Worm (Caenorhabditis elegans) whole organism, L3 larva: ENCODE measurements around the gene C27A2.7.

ENCODE experiments used
- R02D3.7 ChIP-seq: fragments of 150-350 bp; optimal IDR thresholded peaks from 2 replicates; lab custom pipeline; 2014; ENCODE audit warnings: missing biosample characterization, missing genetic modification characterization
- ZK546.5 ChIP-seq: sonication (generic microtip); optimal IDR thresholded peaks from 2 replicates; lab custom pipeline; 2017; ENCODE audit warnings: missing biosample characterization, missing genetic modification characterization
- aly-2 ChIP-seq: fragments of 150-350 bp; optimal IDR thresholded peaks from 2 replicates; lab custom pipeline; 2014; ENCODE audit warnings: missing biosample characterization, missing genetic modification characterization
- ama-1 ChIP-seq: fragments of 150-350 bp; optimal IDR thresholded peaks from 2 replicates; lab custom pipeline; 2018
- ceh-16 ChIP-seq: sonication (generic microtip); optimal IDR thresholded peaks from 2 replicates; lab custom pipeline; 2017; ENCODE audit warnings: missing biosample characterization, missing genetic modification characterization
- ceh-28 ChIP-seq: fragments of 150-350 bp; optimal IDR thresholded peaks from 2 replicates; lab custom pipeline; 2014; ENCODE audit warnings: missing biosample characterization, missing genetic modification reagents, missing genetic modification characterization
- ceh-82 ChIP-seq: fragments of 150-350 bp; optimal IDR thresholded peaks from 2 replicates; lab custom pipeline; 2014; ENCODE audit warnings: missing biosample characterization, missing genetic modification characterization
- ceh-9 ChIP-seq: sonication (generic microtip); optimal IDR thresholded peaks from 2 replicates; lab custom pipeline; 2018; ENCODE audit warnings: missing biosample characterization, missing genetic modification characterization
- daf-12 ChIP-seq: fragments of 150-350 bp; optimal IDR thresholded peaks from 2 replicates; lab custom pipeline; 2014; ENCODE audit warnings: missing biosample characterization, missing genetic modification reagents, missing genetic modification characterization
- egl-27 ChIP-seq: sonication (generic microtip); optimal IDR thresholded peaks from 4 replicates; lab custom pipeline; 2017; ENCODE audit warnings: missing biosample characterization, missing genetic modification reagents, missing genetic modification characterization
- egl-5 ChIP-seq: fragments of 150-350 bp; optimal IDR thresholded peaks from 2 replicates; lab custom pipeline; 2017; ENCODE audit warnings: missing biosample characterization, missing genetic modification reagents, missing genetic modification characterization, inconsistent platforms
- elt-1 ChIP-seq: fragments of 150-350 bp; optimal IDR thresholded peaks from 2 replicates; lab custom pipeline; 2014; ENCODE audit warnings: missing biosample characterization, missing genetic modification characterization
- elt-2 ChIP-seq: sonication (generic microtip); optimal IDR thresholded peaks from 2 replicates; lab custom pipeline; 2016; ENCODE audit warnings: missing genetic modification reagents, mild to moderate bottlenecking, missing genetic modification characterization, missing compliant biosample characterization
- elt-3 ChIP-seq, 3 experiments: fragments of 150-350 bp in 1 of 3; sonication (generic microtip) in 2 of 3; optimal IDR thresholded peaks; 2 replicates in 2 of 3; 4 replicates in 1 of 3; lab custom pipeline; 2014 to 2017; ENCODE audit warnings: missing biosample characterization in 3 of 3, missing genetic modification characterization in 3 of 3
- eor-1 ChIP-seq, 2 experiments: fragments of 150-350 bp; optimal IDR thresholded peaks; 2 replicates each; lab custom pipeline; 2014 to 2018; ENCODE audit warnings: missing biosample characterization in 2 of 2, missing genetic modification characterization in 2 of 2
- fkh-10 ChIP-seq: sonication (generic microtip); optimal IDR thresholded peaks from 2 replicates; lab custom pipeline; 2017; ENCODE audit warnings: missing biosample characterization, missing genetic modification reagents, missing genetic modification characterization
- fkh-2 ChIP-seq: fragments of 150-350 bp; optimal IDR thresholded peaks from 2 replicates; lab custom pipeline; 2014; ENCODE audit warnings: missing biosample characterization, missing genetic modification reagents, missing genetic modification characterization
- fos-1 ChIP-seq: fragments of 150-350 bp; optimal IDR thresholded peaks from 2 replicates; lab custom pipeline; 2014; ENCODE audit warnings: missing biosample characterization, missing genetic modification characterization
- hmg-11 ChIP-seq: sonication (generic microtip); optimal IDR thresholded peaks from 2 replicates; lab custom pipeline; 2016; ENCODE audit warnings: missing genetic modification characterization, missing compliant biosample characterization
- jun-1 ChIP-seq: fragments of 150-350 bp; optimal IDR thresholded peaks from 2 replicates; lab custom pipeline; 2014; ENCODE audit warnings: missing biosample characterization, missing genetic modification reagents, missing genetic modification characterization
- lin-15B ChIP-seq: fragments of 150-350 bp; optimal IDR thresholded peaks from 2 replicates; lab custom pipeline; 2014; ENCODE audit warnings: missing biosample characterization, missing genetic modification characterization
- lin-39 ChIP-seq: fragments of 150-350 bp; optimal IDR thresholded peaks from 2 replicates; lab custom pipeline; 2018; ENCODE audit warnings: missing biosample characterization, missing genetic modification reagents, missing genetic modification characterization
- lsy-12 ChIP-seq: sonication (generic microtip); optimal IDR thresholded peaks from 2 replicates; lab custom pipeline; 2016; ENCODE audit warnings: mild to moderate bottlenecking, missing genetic modification characterization, missing compliant biosample characterization
- mdl-1 ChIP-seq: fragments of 150-350 bp; optimal IDR thresholded peaks from 2 replicates; lab custom pipeline; 2014; ENCODE audit warnings: missing biosample characterization, missing genetic modification characterization
- mml-1 ChIP-seq: fragments of 150-350 bp; sonication (generic microtip); optimal IDR thresholded peaks from 3 replicates; lab custom pipeline; 2014; ENCODE audit warnings: missing biosample characterization, missing genetic modification characterization
- nfya-1 ChIP-seq: sonication (generic microtip); optimal IDR thresholded peaks from 2 replicates; lab custom pipeline; 2017; ENCODE audit warnings: missing genetic modification characterization, mild to moderate bottlenecking, missing compliant biosample characterization, antibody characterized with exemption, moderate library complexity; ENCODE audit not compliant: insufficient read depth
- nhr-11 ChIP-seq: fragments of 150-350 bp; optimal IDR thresholded peaks from 2 replicates; lab custom pipeline; 2014; ENCODE audit warnings: missing biosample characterization, missing genetic modification characterization
- nhr-12 ChIP-seq: fragments of 150-350 bp; optimal IDR thresholded peaks from 2 replicates; lab custom pipeline; 2014; ENCODE audit warnings: missing biosample characterization, missing genetic modification characterization
- nhr-23 ChIP-seq: fragments of 150-350 bp; optimal IDR thresholded peaks from 2 replicates; lab custom pipeline; 2014; ENCODE audit warnings: missing biosample characterization, missing genetic modification reagents, missing genetic modification characterization
- nhr-237 ChIP-seq: fragments of 150-350 bp; optimal IDR thresholded peaks from 2 replicates; lab custom pipeline; 2014; ENCODE audit warnings: missing biosample characterization, missing genetic modification characterization
- nhr-25 ChIP-seq: sonication (generic microtip); optimal IDR thresholded peaks from 2 replicates; lab custom pipeline; 2017; ENCODE audit warnings: missing biosample characterization, missing genetic modification characterization
- nhr-28 ChIP-seq: fragments of 150-350 bp; optimal IDR thresholded peaks from 2 replicates; lab custom pipeline; 2014; ENCODE audit warnings: missing biosample characterization, missing genetic modification characterization
- nhr-43 ChIP-seq: sonication (generic microtip); optimal IDR thresholded peaks from 2 replicates; lab custom pipeline; 2016; ENCODE audit warnings: mild to moderate bottlenecking, missing genetic modification characterization, missing compliant biosample characterization; ENCODE audit not compliant: poor library complexity, severe bottlenecking
- nhr-67 ChIP-seq: fragments of 150-350 bp; optimal IDR thresholded peaks from 2 replicates; lab custom pipeline; 2014; ENCODE audit warnings: missing biosample characterization, missing genetic modification characterization
- nhr-76 ChIP-seq: fragments of 150-350 bp; sonication (generic microtip); optimal IDR thresholded peaks from 5 replicates; lab custom pipeline; 2014; ENCODE audit warnings: missing biosample characterization, missing genetic modification characterization
- nhr-77 ChIP-seq: fragments of 150-350 bp; optimal IDR thresholded peaks from 2 replicates; lab custom pipeline; 2014; ENCODE audit warnings: missing biosample characterization, missing genetic modification characterization
- pha-4 ChIP-seq: fragments of 150-350 bp; optimal IDR thresholded peaks from 2 replicates; lab custom pipeline; 2014; ENCODE audit warnings: missing biosample characterization, missing genetic modification reagents, missing genetic modification characterization
- pqm-1 ChIP-seq: fragments of 150-350 bp; optimal IDR thresholded peaks from 2 replicates; lab custom pipeline; 2017; ENCODE audit warnings: missing biosample characterization, missing genetic modification characterization, inconsistent platforms
- sea-2 ChIP-seq: fragments of 150-350 bp; sonication (generic microtip); optimal IDR thresholded peaks from 4 replicates; lab custom pipeline; 2014; ENCODE audit warnings: missing biosample characterization, missing genetic modification reagents, missing genetic modification characterization
- skn-1 ChIP-seq: fragments of 150-350 bp; optimal IDR thresholded peaks from 2 replicates; lab custom pipeline; 2014; ENCODE audit warnings: missing biosample characterization, missing genetic modification characterization
- snpc-4 ChIP-seq: fragments of 150-350 bp; optimal IDR thresholded peaks from 2 replicates; lab custom pipeline; 2014; ENCODE audit warnings: missing biosample characterization, missing genetic modification characterization
- tbx-2 ChIP-seq: sonication (generic microtip); optimal IDR thresholded peaks from 2 replicates; lab custom pipeline; 2016; ENCODE audit warnings: mild to moderate bottlenecking, missing genetic modification characterization, missing compliant biosample characterization
- unc-39 ChIP-seq: sonication (generic microtip); optimal IDR thresholded peaks from 4 replicates; lab custom pipeline; 2017; ENCODE audit warnings: missing biosample characterization, missing genetic modification characterization
- unc-62 ChIP-seq: fragments of 150-350 bp; sonication (generic microtip); optimal IDR thresholded peaks from 4 replicates; lab custom pipeline; 2014; ENCODE audit warnings: missing biosample characterization, missing genetic modification reagents, missing genetic modification characterization
- zag-1 ChIP-seq: fragments of 150-350 bp; optimal IDR thresholded peaks from 2 replicates; lab custom pipeline; 2014; ENCODE audit warnings: missing biosample characterization, missing genetic modification characterization
- ztf-11 ChIP-seq: fragments of 150-350 bp; optimal IDR thresholded peaks from 2 replicates; lab custom pipeline; 2014; ENCODE audit warnings: missing biosample characterization, missing genetic modification characterization
- ztf-4 ChIP-seq: fragments of 150-350 bp; optimal IDR thresholded peaks from 2 replicates; lab custom pipeline; 2014; ENCODE audit warnings: missing biosample characterization, missing genetic modification characterization

The C27A2.7 gene

DNA sequence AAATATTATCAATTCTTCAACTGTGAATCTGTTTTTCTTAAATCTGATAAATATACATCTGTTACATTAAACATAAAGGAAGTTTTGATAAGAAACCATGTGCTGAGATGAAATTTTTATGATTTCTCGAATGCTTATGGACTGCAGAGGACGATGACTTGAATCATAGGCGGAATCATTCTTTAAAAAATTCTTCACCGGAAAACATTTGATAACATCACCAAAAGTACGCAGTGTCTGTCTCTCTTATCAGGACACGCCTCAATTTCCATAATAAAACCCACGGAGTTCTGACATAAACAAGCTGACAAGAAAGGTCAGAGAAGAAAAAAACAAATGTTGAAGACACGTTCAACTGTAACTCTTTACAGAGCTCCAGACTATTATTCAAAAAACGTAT, 38.5 kb upstream of the C27A2.7 start, which contains the start of gene F09C12.2:
Gene F09C12.2 (plus strand): TSS at position 320 of the 400 bp plus-strand sequence.
- peak; percentile 36 for TF ChIP-seq jun-1 (tag; lab: Kevin White, UChicago)
- TF ChIP-seq pqm-1 = peak; percentile 38
- TF ChIP-seq pha-4 (tag; lab: Kevin White, UChicago) = peak; percentile 38
- TF ChIP-seq elt-2 (tag; lab: Kevin White, UChicago) = peak; percentile 80
- TF ChIP-seq ceh-16 = no peak

DNA sequence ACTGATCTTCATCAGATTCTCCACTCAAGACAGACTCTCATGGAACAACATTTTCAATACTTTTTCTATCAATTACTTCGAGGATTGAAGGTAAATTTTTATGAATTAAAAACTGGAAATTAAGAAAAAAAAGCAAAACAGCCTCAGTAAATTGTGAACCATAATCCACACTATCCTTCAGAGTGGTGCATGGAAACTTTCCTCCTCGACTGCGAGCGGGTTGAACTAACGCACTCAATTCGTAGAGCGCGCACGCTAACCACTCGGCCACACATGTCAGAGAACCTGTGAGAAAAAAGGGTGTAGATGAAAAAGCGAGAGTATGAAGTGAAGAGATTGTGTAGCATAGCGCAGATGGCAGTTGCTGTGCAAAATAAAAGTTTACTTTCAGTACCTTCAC, 33.9 kb upstream of the C27A2.7 start:
- TF ChIP-seq hmg-11 (tag; lab: Kevin White, UChicago) = peak; percentile 83
- TF ChIP-seq sea-2 (GFP tag; lab: Kevin White, UChicago) = no peak
- TF ChIP-seq nhr-237 (tag; lab: Kevin White, UChicago) = no peak
- peak; percentile 21 for TF ChIP-seq snpc-4 (tag; lab: Kevin White, UChicago)
- no peak for TF ChIP-seq ceh-9 (tag; lab: Kevin White, UChicago)
- TF ChIP-seq lin-15B = peak; percentile 6
- peak; percentile 4 for TF ChIP-seq zag-1 (tag; lab: Kevin White, UChicago)
- TF ChIP-seq nhr-77 (tag; lab: Kevin White, UChicago) = peak; percentile 34
- TF ChIP-seq ceh-16 = no peak
- no peak for TF ChIP-seq ZK546.5 (tag; lab: Kevin White, UChicago)
- TF ChIP-seq pha-4 (tag; lab: Kevin White, UChicago) = peak; percentile 78
- TF ChIP-seq nhr-11 (tag; lab: Kevin White, UChicago) = no peak
- TF ChIP-seq daf-12 = no peak
- no peak for TF ChIP-seq pqm-1
- peak; percentile 75 for TF ChIP-seq tbx-2 (tag; lab: Kevin White, UChicago)
- TF ChIP-seq elt-1 (tag; lab: Kevin White, UChicago) = no peak
- TF ChIP-seq fkh-10 (GFP tag; lab: Kevin White, UChicago) = no peak
- no peak for TF ChIP-seq nhr-12
- TF ChIP-seq fkh-2 = no peak
- no peak for TF ChIP-seq nhr-28 (tag; lab: Kevin White, UChicago)
- TF ChIP-seq mml-1 = no peak
- no peak for TF ChIP-seq mdl-1
- peak; percentile 68 for TF ChIP-seq aly-2 (tag; lab: Kevin White, UChicago)
- TF ChIP-seq ztf-11 = no peak
- peak; percentile 20 for TF ChIP-seq ama-1 (lab: Kevin White, UChicago)
- peak; percentile 78 for TF ChIP-seq lsy-12 (tag; lab: Kevin White, UChicago)
- TF ChIP-seq ztf-4 (tag; lab: Kevin White, UChicago) = peak; percentile 19
- TF ChIP-seq ceh-28 = no peak
- no peak for TF ChIP-seq nhr-67
- peak; percentile 41 for TF ChIP-seq lin-39 (tag; lab: Kevin White, UChicago)
- TF ChIP-seq unc-62 (GFP tag; lab: Kevin White, UChicago) = no peak
- TF ChIP-seq skn-1 (tag; lab: Kevin White, UChicago) = no peak
- no peak for TF ChIP-seq ceh-82 (tag; lab: Kevin White, UChicago)
- peak in 1 of 3 experiments; percentile 48 for TF ChIP-seq elt-3 (tag; optimal IDR thresholded peaks at IDR 0.05; lab: Kevin White, UChicago)
- no peak for TF ChIP-seq nhr-25 (tag; lab: Kevin White, UChicago)
- TF ChIP-seq elt-2 (tag; lab: Kevin White, UChicago) = peak; percentile 80
- no peak for TF ChIP-seq fos-1 (tag; lab: Kevin White, UChicago)
- peak; percentile 78 for TF ChIP-seq nfya-1 (tag; lab: Kevin White, UChicago)
- peak; percentile 67 for TF ChIP-seq egl-27 (tag; lab: Kevin White, UChicago)
- peak; percentile 87 for TF ChIP-seq nhr-43
- TF ChIP-seq unc-39 (tag; lab: Kevin White, UChicago) = no peak
- peak; percentile 69 for TF ChIP-seq nhr-23 (tag; lab: Kevin White, UChicago)
- no peak for TF ChIP-seq eor-1 (tag; optimal IDR thresholded peaks at IDR 0.05; lab: Kevin White, UChicago)
- TF ChIP-seq R02D3.7 (tag; lab: Kevin White, UChicago) = no peak
- TF ChIP-seq egl-5 = no peak
- TF ChIP-seq nhr-76 (tag; lab: Kevin White, UChicago) = no peak
- TF ChIP-seq jun-1 (tag; lab: Kevin White, UChicago) = peak; percentile 11
